Worm (Caenorhabditis elegans): ENCODE data around the gene zmp-6.

zmp-6 gene

ce11 chrIII:7272088-7272487 lies 24.4 kb upstream of the zmp-6 start (continued):
- TF ChIP-seq lim-6 (tag; optimal IDR thresholded peaks at IDR 0.05) (no peak), nhr-232 (tag; optimal IDR thresholded peaks at IDR 0.05) (no peak), syd-9 (tag; optimal IDR thresholded peaks at IDR 0.05) (no peak), Y22D7AL.16 (tag; optimal IDR thresholded peaks at IDR 0.05) (no peak), K09A11.1 (tag; optimal IDR thresholded peaks at IDR 0.05; ENCODE audit: insufficient read depth) (no peak), elt-2 (tag; optimal IDR thresholded peaks at IDR 0.05) (no peak), hlh-30 (tag; optimal IDR thresholded peaks at IDR 0.05; ENCODE audit: insufficient read depth) (peak; percentile 99), T23F11.4 (GFP tag; optimal IDR thresholded peaks at IDR 0.05) (no peak), ahr-1 (tag; optimal IDR thresholded peaks at IDR 0.05) (no peak), mec-3 (tag; optimal IDR thresholded peaks at IDR 0.05; ENCODE audit: borderline replicate concordance) (no peak), ceh-31 (tag; optimal IDR thresholded peaks at IDR 0.05) (peak; percentile 79), F13H6.1 (tag; optimal IDR thresholded peaks at IDR 0.05) (no peak), hlh-13 (GFP tag; optimal IDR thresholded peaks at IDR 0.05) (no peak), gmeb-2 (tag; optimal IDR thresholded peaks at IDR 0.05) (no peak), ama-1 (optimal IDR thresholded peaks at IDR 0.05) (no peak), unc-42 (tag; optimal IDR thresholded peaks at IDR 0.05) (peak; percentile 14), odd-2 (tag; optimal IDR thresholded peaks at IDR 0.05) (no peak), tbx-7 (tag; optimal IDR thresholded peaks at IDR 0.05) (no peak), ceh-45 (GFP tag; IDR thresholded peaks at IDR 0.05) (no peak), ceh-18 (tag; optimal IDR thresholded peaks at IDR 0.05) (no peak), ceh-6 (GFP tag; optimal IDR thresholded peaks at IDR 0.05) (no peak), ceh-2 (tag; optimal IDR thresholded peaks at IDR 0.05) (peak; percentile 27), zip-5 (tag; optimal IDR thresholded peaks at IDR 0.05) (no peak), pag-3 (tag; optimal IDR thresholded peaks at IDR 0.05; ENCODE audit: borderline replicate concordance) (no peak), rnt-1 (tag; optimal IDR thresholded peaks at IDR 0.05) (peak; percentile 5), sox-2 (GFP tag; IDR thresholded peaks at IDR 0.05) (no peak), C38D4.7 (GFP tag; optimal IDR thresholded peaks at IDR 0.05) (no peak), ztf-16 (tag; optimal IDR thresholded peaks at IDR 0.05) (no peak), npax-4 (tag; optimal IDR thresholded peaks at IDR 0.05) (no peak), ceh-19 (GFP tag; optimal IDR thresholded peaks at IDR 0.05) (no peak)

DNA sequence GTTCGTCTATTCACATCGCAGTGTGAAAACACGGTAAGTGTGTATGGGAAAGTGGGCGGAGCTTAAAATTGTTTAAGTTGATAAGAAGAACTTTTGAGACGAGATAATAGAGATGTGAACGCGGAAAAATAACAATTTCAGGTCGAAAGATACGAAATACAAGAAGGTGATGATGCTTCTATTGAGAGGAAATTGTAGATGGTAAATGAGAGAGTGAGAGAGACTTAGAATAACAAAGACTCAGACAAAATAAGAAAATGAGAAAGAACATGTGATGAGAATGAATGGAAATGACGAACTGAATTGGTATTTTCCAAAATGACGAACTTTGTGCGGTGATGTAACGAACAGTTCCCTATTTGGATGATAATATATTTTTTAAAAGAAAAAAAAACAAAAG lies 23.4 kb upstream of the zmp-6 start:
- no peak for TF ChIP-seq fkh-6 (tag; optimal IDR thresholded peaks at IDR 0.05)
- no peak for TF ChIP-seq sdc-2 (tag; optimal IDR thresholded peaks at IDR 0.05)
- TF ChIP-seq pat-9 (tag; optimal IDR thresholded peaks at IDR 0.05), result no peak
- no peak for TF ChIP-seq nhr-232 (tag; optimal IDR thresholded peaks at IDR 0.05)
- TF ChIP-seq rnt-1 (tag; optimal IDR thresholded peaks at IDR 0.05), result no peak

DNA sequence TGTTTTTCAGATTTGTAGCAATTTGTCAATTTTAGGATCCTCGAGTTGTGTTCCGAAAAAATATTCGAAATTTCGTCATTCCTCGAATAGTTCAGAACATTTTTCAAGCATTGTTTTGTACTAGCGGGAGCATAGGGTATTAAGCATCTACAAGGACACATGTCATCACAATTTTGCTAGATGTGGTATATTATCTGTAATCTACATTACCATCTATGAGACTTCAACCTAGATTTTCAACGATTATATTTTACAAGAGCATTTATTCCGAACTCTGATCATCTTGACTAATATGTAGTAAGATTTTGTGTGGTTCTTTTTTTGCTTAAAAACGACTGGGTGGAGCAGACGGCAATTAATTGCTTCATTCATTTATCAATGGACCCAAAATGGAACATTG lies 15.4 kb upstream of the zmp-6 start:
- TF ChIP-seq Y22D7AL.16 (tag; optimal IDR thresholded peaks at IDR 0.05) (no peak), unc-55 (GFP tag; optimal IDR thresholded peaks at IDR 0.05) (no peak), ceh-18 (tag; optimal IDR thresholded peaks at IDR 0.05) (no peak), dmd-4 (tag; optimal IDR thresholded peaks at IDR 0.05; ENCODE audit: borderline replicate concordance) (no peak), pat-9 (tag; optimal IDR thresholded peaks at IDR 0.05) (no peak), unc-86 (tag; optimal IDR thresholded peaks at IDR 0.05) (no peak), ztf-16 (tag; optimal IDR thresholded peaks at IDR 0.05) (no peak)

DNA sequence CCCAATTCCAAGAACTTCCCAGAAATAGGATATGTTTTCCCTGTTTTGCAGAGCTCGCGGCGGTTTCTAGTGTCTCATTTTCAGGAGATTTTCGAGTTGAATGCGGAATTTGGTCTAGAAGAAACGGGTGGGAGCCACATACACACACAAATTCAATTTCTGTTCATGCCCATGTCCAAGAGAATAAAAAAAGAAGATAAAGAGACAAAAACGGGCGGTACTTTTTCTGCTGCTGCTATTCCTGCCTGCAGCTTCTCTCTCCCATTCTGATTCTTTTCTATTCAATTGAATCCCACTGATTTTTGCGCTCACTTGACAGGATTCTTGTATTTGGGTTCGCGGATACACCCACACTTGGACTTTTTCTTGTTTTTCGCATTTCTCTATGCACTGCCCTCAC lies 15.0 kb upstream of the zmp-6 start:
- no peak for TF ChIP-seq C38D4.7 (GFP tag; optimal IDR thresholded peaks at IDR 0.05)
- peak; percentile 53 for TF ChIP-seq unc-42 (tag; optimal IDR thresholded peaks at IDR 0.05)

ce11 chrIII:7258931-7259330 lies 11.3 kb upstream of the zmp-6 start, which contains the start of gene B0361.4:
Gene B0361.4 (plus strand): TSS chrIII:7258991.
- TF ChIP-seq zip-5 (tag; optimal IDR thresholded peaks at IDR 0.05) (no peak), C08G9.2 (tag; optimal IDR thresholded peaks at IDR 0.05) (no peak), unc-3 (GFP tag; conservative IDR thresholded peaks at IDR 0.05) (no peak), unc-3 (tag; optimal IDR thresholded peaks at IDR 0.05) (no peak), tbx-7 (tag; optimal IDR thresholded peaks at IDR 0.05) (no peak), hlh-30 (tag; optimal IDR thresholded peaks at IDR 0.05; ENCODE audit: insufficient read depth) (no peak), nhr-232 (tag; optimal IDR thresholded peaks at IDR 0.05) (no peak), ahr-1 (tag; optimal IDR thresholded peaks at IDR 0.05) (no peak), che-1 (tag; optimal IDR thresholded peaks at IDR 0.05) (no peak), Y22D7AL.16 (tag; optimal IDR thresholded peaks at IDR 0.05) (no peak)
